Worm (Caenorhabditis elegans) whole organism, L2 larva: ENCODE data around the gene age-1.

Experiments
- ama-1 ChIP-seq: fragments of 150-350 bp; optimal IDR thresholded peaks from 2 replicates; lab custom pipeline; 2018; ENCODE audit warnings: inconsistent platforms
- skn-1 ChIP-seq: sonication (generic microtip); optimal IDR thresholded peaks from 2 replicates; lab custom pipeline; 2017; ENCODE audit warnings: missing biosample characterization, missing genetic modification characterization
- unc-39 ChIP-seq: fragments of 150-350 bp; optimal IDR thresholded peaks from 2 replicates; lab custom pipeline; 2014; ENCODE audit warnings: missing biosample characterization, missing genetic modification characterization

- no peak for TF ChIP-seq skn-1
- no peak for TF ChIP-seq unc-39 (tag; lab: Kevin White, UChicago)
- TF ChIP-seq ama-1: no peak
These were observed 40.3 kb upstream of the age-1 start, which contains the start of gene F54D5.5 for ce11 chrII:11566970-11567711.
